Fruit fly (Drosophila melanogaster) whole organism, prepupa: ENCODE measurements around the gene CG14694.

Experiments
- Blimp-1 ChIP-seq: fragments of 200-800 bp; sonication (Bioruptor generic); optimal IDR thresholded peaks from 3 replicates; lab custom pipeline; 2017; ENCODE audit warnings: missing biosample characterization, missing genetic modification characterization, mild to moderate bottlenecking, moderate library complexity, missing genetic modification reagents
- CG10631 ChIP-seq: fragments of 200-800 bp; sonication (Bioruptor generic); optimal IDR thresholded peaks from 2 replicates; lab custom pipeline; 2016; ENCODE audit warnings: missing biosample characterization, missing genetic modification characterization
- CG10669 ChIP-seq: fragments of 200-800 bp; sonication (Bioruptor generic); optimal IDR thresholded peaks from 3 replicates; lab custom pipeline; 2018; ENCODE audit warnings: missing biosample characterization, mild to moderate bottlenecking, missing genetic modification characterization, moderate library complexity
- CG11762 ChIP-seq: fragments of 200-800 bp; sonication (Bioruptor generic); optimal IDR thresholded peaks from 3 replicates; lab custom pipeline; 2016; ENCODE audit warnings: missing biosample characterization, missing genetic modification characterization; ENCODE audit not compliant: insufficient read depth
- CG15336 ChIP-seq: fragments of 200-800 bp; sonication (Bioruptor generic); IDR thresholded peaks from 2 replicates; pipeline ENCODE4 v1.3.6; 2022; ENCODE audit warnings: missing biosample characterization, missing genetic modification characterization
- CG1621 ChIP-seq: fragments of 200-800 bp; sonication (Bioruptor generic); optimal IDR thresholded peaks from 3 replicates; lab custom pipeline; 2018; ENCODE audit warnings: missing biosample characterization, mild to moderate bottlenecking, missing genetic modification characterization
- CG16779 ChIP-seq: fragments of 200-800 bp; sonication (Bioruptor generic); optimal IDR thresholded peaks from 3 replicates; lab custom pipeline; 2017; ENCODE audit warnings: missing biosample characterization, mild to moderate bottlenecking, missing genetic modification characterization
- CG31627 ChIP-seq: fragments of 200-800 bp; sonication (Bioruptor generic); optimal IDR thresholded peaks from 3 replicates; lab custom pipeline; 2016; ENCODE audit warnings: missing biosample characterization, missing genetic modification characterization
- CG34406 ChIP-seq: fragments of 200-800 bp; sonication (Bioruptor generic); optimal IDR thresholded peaks from 3 replicates; lab custom pipeline; 2016; ENCODE audit warnings: missing biosample characterization, missing genetic modification characterization
- CG6163 ChIP-seq: fragments of 200-800 bp; sonication (Bioruptor generic); IDR thresholded peaks from 3 replicates; pipeline ENCODE4 v1.3.6; 2022; ENCODE audit warnings: missing biosample characterization, missing genetic modification characterization
- CG6276 ChIP-seq: fragments of 200-800 bp; sonication (Bioruptor generic); optimal IDR thresholded peaks from 2 replicates; lab custom pipeline; 2017; ENCODE audit warnings: missing biosample characterization, mild to moderate bottlenecking, missing genetic modification characterization
- CG6792 ChIP-seq: fragments of 200-800 bp; sonication (Bioruptor generic); optimal IDR thresholded peaks from 3 replicates; lab custom pipeline; 2016; ENCODE audit warnings: missing biosample characterization, missing genetic modification characterization
- CG6808 ChIP-seq: fragments of 200-800 bp; sonication (Bioruptor generic); optimal IDR thresholded peaks from 3 replicates; lab custom pipeline; 2017; ENCODE audit warnings: missing biosample characterization, missing genetic modification characterization, mild to moderate bottlenecking, moderate library complexity, missing genetic modification reagents
- CG6854 ChIP-seq: fragments of 200-800 bp; sonication (Bioruptor generic); optimal IDR thresholded peaks from 2 replicates; lab custom pipeline; 2017; ENCODE audit warnings: missing biosample characterization, mild to moderate bottlenecking, missing genetic modification characterization
- CG7368 ChIP-seq: fragments of 200-800 bp; sonication (Bioruptor generic); optimal IDR thresholded peaks from 3 replicates; lab custom pipeline; 2016; ENCODE audit warnings: missing biosample characterization, missing genetic modification characterization
- Eip75B ChIP-seq: fragments of 200-800 bp; sonication (Bioruptor generic); optimal IDR thresholded peaks from 3 replicates; lab custom pipeline; 2016; ENCODE audit warnings: missing biosample characterization, missing genetic modification characterization
- Eip78C ChIP-seq: fragments of 200-800 bp; sonication (Bioruptor generic); peaks from one replicate; lab custom pipeline; 2016; ENCODE audit warnings: missing biosample characterization, missing genetic modification characterization
- Eip93F ChIP-seq: fragments of 200-800 bp; sonication (Bioruptor generic); optimal IDR thresholded peaks from 2 replicates; lab custom pipeline; 2016; ENCODE audit warnings: missing biosample characterization, mild to moderate bottlenecking, missing genetic modification characterization
- Ets21C ChIP-seq: fragments of 200-800 bp; sonication (Bioruptor generic); optimal IDR thresholded peaks from 3 replicates; lab custom pipeline; 2016; ENCODE audit warnings: missing biosample characterization, missing genetic modification characterization
- Gug ChIP-seq: fragments of 200-800 bp; sonication (Bioruptor generic); IDR thresholded peaks from 2 replicates; pipeline ENCODE4 v1.3.6; 2022; ENCODE audit warnings: missing biosample characterization, missing genetic modification characterization
- Hr38 ChIP-seq: sonication (Bioruptor generic); optimal IDR thresholded peaks from 2 replicates; lab custom pipeline; 2016; ENCODE audit warnings: missing biosample characterization, missing genetic modification characterization
- Hr39 ChIP-seq: fragments of 200-800 bp; sonication (Bioruptor generic); optimal IDR thresholded peaks from 2 replicates; lab custom pipeline; 2016; ENCODE audit warnings: missing biosample characterization, missing genetic modification characterization
- Lpt ChIP-seq: fragments of 200-800 bp; sonication (Bioruptor generic); optimal IDR thresholded peaks from 3 replicates; lab custom pipeline; 2016; ENCODE audit warnings: missing biosample characterization, missing genetic modification characterization
- OdsH ChIP-seq: fragments of 200-800 bp; sonication (Bioruptor generic); optimal IDR thresholded peaks from 3 replicates; lab custom pipeline; 2016; ENCODE audit warnings: missing biosample characterization, missing genetic modification characterization
- Smox ChIP-seq: fragments of 200-800 bp; sonication (Bioruptor generic); optimal IDR thresholded peaks from 3 replicates; lab custom pipeline; 2016; ENCODE audit warnings: missing biosample characterization, missing genetic modification characterization
- Sox102F ChIP-seq: fragments of 200-800 bp; sonication (Bioruptor generic); optimal IDR thresholded peaks from 2 replicates; lab custom pipeline; 2016; ENCODE audit warnings: missing biosample characterization, mild to moderate bottlenecking, missing genetic modification characterization
- Sox14 ChIP-seq: fragments of 200-800 bp; sonication (Bioruptor generic); optimal IDR thresholded peaks from 3 replicates; lab custom pipeline; 2016; ENCODE audit warnings: missing biosample characterization, missing genetic modification characterization
- Sox15 ChIP-seq: fragments of 200-800 bp; sonication (Bioruptor generic); optimal IDR thresholded peaks from 3 replicates; lab custom pipeline; 2016; ENCODE audit warnings: missing biosample characterization, missing genetic modification characterization
- achi ChIP-seq: fragments of 200-800 bp; sonication (Bioruptor generic); optimal IDR thresholded peaks from 3 replicates; lab custom pipeline; 2016; ENCODE audit warnings: missing biosample characterization, missing genetic modification characterization
- cyc ChIP-seq: fragments of 200-800 bp; sonication (Bioruptor generic); optimal IDR thresholded peaks from 3 replicates; lab custom pipeline; 2016; ENCODE audit warnings: missing biosample characterization, missing genetic modification characterization
- dac ChIP-seq: fragments of 200-800 bp; sonication (Bioruptor generic); optimal IDR thresholded peaks from 2 replicates; lab custom pipeline; 2017; ENCODE audit warnings: missing biosample characterization, mild to moderate bottlenecking, missing genetic modification characterization
- fd59A ChIP-seq: fragments of 200-800 bp; sonication (Bioruptor generic); optimal IDR thresholded peaks from 2 replicates; lab custom pipeline; 2017; ENCODE audit warnings: missing biosample characterization, mild to moderate bottlenecking, missing genetic modification characterization, missing genetic modification reagents
- fd85E ChIP-seq: fragments of 200-800 bp; sonication (Bioruptor generic); optimal IDR thresholded peaks from 3 replicates; lab custom pipeline; 2016; ENCODE audit warnings: missing biosample characterization, missing genetic modification characterization
- fkh ChIP-seq: fragments of 200-800 bp; sonication (Bioruptor generic); optimal IDR thresholded peaks from 3 replicates; lab custom pipeline; 2017; ENCODE audit warnings: missing biosample characterization, mild to moderate bottlenecking, missing genetic modification characterization, moderate library complexity
- lz ChIP-seq: fragments of 200-800 bp; sonication (Bioruptor generic); optimal IDR thresholded peaks from 3 replicates; lab custom pipeline; 2016; ENCODE audit warnings: missing biosample characterization, missing genetic modification characterization
- net ChIP-seq: fragments of 200-800 bp; sonication (Bioruptor generic); optimal IDR thresholded peaks from 3 replicates; lab custom pipeline; 2016; ENCODE audit warnings: missing biosample characterization, missing genetic modification characterization
- pdm3 ChIP-seq: fragments of 200-800 bp; sonication (Bioruptor generic); optimal IDR thresholded peaks from 3 replicates; lab custom pipeline; 2016; ENCODE audit warnings: missing biosample characterization, missing genetic modification characterization
- salr ChIP-seq, 2 experiments: fragments of 200-800 bp; sonication (Bioruptor generic); optimal IDR thresholded peaks; 3 replicates each; lab custom pipeline; 2016 to 2018; ENCODE audit warnings: missing biosample characterization in 2 of 2, missing genetic modification characterization in 2 of 2, mild to moderate bottlenecking in 1 of 2
- spab ChIP-seq: fragments of 200-800 bp; sonication (Bioruptor generic); optimal IDR thresholded peaks from 2 replicates; lab custom pipeline; 2017; ENCODE audit warnings: missing biosample characterization, mild to moderate bottlenecking, missing genetic modification characterization, missing genetic modification reagents
- topi ChIP-seq: fragments of 200-800 bp; sonication (Bioruptor generic); optimal IDR thresholded peaks from 3 replicates; lab custom pipeline; 2016; ENCODE audit warnings: missing biosample characterization, missing genetic modification characterization

Gene CG14694

dm6 chr3R:10856618-10857017 is 3.0 kb downstream of the CG14694 start, which contains the start of gene CG4570:
Gene CG4570, plus strand, starts transcription at chr3R:10856807.
- TF ChIP-seq Blimp-1 (GFP tag; lab: Kevin White, UChicago): no peak
- TF ChIP-seq Lpt: no peak
- TF ChIP-seq Hr38 (GFP tag; lab: Kevin White, UChicago): no peak
- TF ChIP-seq Sox102F (GFP tag; lab: Kevin White, UChicago): no peak
- no peak for TF ChIP-seq lz (GFP tag; lab: Kevin White, UChicago)
- TF ChIP-seq Hr39 (GFP tag; lab: Kevin White, UChicago): no peak
- TF ChIP-seq Gug: no peak

dm6 chr3R:10854243-10854874 is 5.3 kb downstream of the CG14694 start, which contains the start of the genes CG6567 and CG4511:
Gene CG6567, minus strand, starts transcription at chr3R:10854451.
Gene CG4511, plus strand, starts transcription at chr3R:10854501.
- TF ChIP-seq CG34406 (GFP tag; lab: Kevin White, UChicago) (no peak), CG1621 (tag; lab: Kevin White, UChicago) (peak; percentile 87)

dm6 chr3R:10852232-10852774 is 7.3 kb downstream of the CG14694 start, which contains the start of gene CG4565:
Gene CG4565, plus strand, starts transcription at chr3R:10852724.
- peak; percentile 24 for TF ChIP-seq Eip78C (GFP tag; lab: Kevin White, UChicago)
- no peak for TF ChIP-seq Eip75B (GFP tag; lab: Kevin White, UChicago)
- no peak for TF ChIP-seq achi
- TF ChIP-seq topi (GFP tag; lab: Kevin White, UChicago): no peak
- TF ChIP-seq CG6808 (GFP tag; lab: Kevin White, UChicago): no peak
- no peak for TF ChIP-seq Gug
- no peak for TF ChIP-seq spab
- TF ChIP-seq fkh (GFP tag; lab: Kevin White, UChicago): peak; percentile 49

- TF ChIP-seq Eip78C (GFP tag; lab: Kevin White, UChicago) (peak; percentile 5), Sox15 (GFP tag; lab: Kevin White, UChicago) (no peak)
- TF ChIP-seq, all 60 proteins: peak for 1
These were observed 9.0 kb downstream of the CG14694 start for dm6 chr3R:10850636-10851035.

dm6 chr3R:10849515-10849973 is 10.1 kb downstream of the CG14694 start, which contains the start of gene CG42394:
Gene CG42394, plus strand, starts transcription at chr3R:10849825.
- peak; percentile 83 for TF ChIP-seq lz (GFP tag; lab: Kevin White, UChicago)
- TF ChIP-seq pdm3 (GFP tag; lab: Kevin White, UChicago): peak; percentile 89
- peak; percentile 92 for TF ChIP-seq CG10631
- peak; percentile 94 for TF ChIP-seq CG10669
- peak; percentile 86 for TF ChIP-seq Eip75B (GFP tag; lab: Kevin White, UChicago)
- peak; percentile 97 for TF ChIP-seq CG6276 (GFP tag; lab: Kevin White, UChicago)
- peak; percentile 90 for TF ChIP-seq CG34406 (GFP tag; lab: Kevin White, UChicago)
- peak; percentile 94 for TF ChIP-seq CG11762 (GFP tag; lab: Kevin White, UChicago)
- peak; percentile 92 for TF ChIP-seq topi (GFP tag; lab: Kevin White, UChicago)
- TF ChIP-seq fd85E (GFP tag; lab: Kevin White, UChicago): peak; percentile 81
- peak; percentile 94 for TF ChIP-seq Gug
- TF ChIP-seq achi: peak; percentile 92
- peak; percentile 86 for TF ChIP-seq CG1621 (tag; lab: Kevin White, UChicago)
- TF ChIP-seq cyc: peak; percentile 77
- TF ChIP-seq Sox14 (GFP tag; lab: Kevin White, UChicago): peak; percentile 88
- peak; percentile 92 for TF ChIP-seq CG6854 (GFP tag; lab: Kevin White, UChicago)
- TF ChIP-seq OdsH (GFP tag; lab: Kevin White, UChicago): peak; percentile 92
- peak; percentile 95 for TF ChIP-seq CG6163 (GFP tag; lab: Robert Waterston, UW)
- peak; percentile 78 for TF ChIP-seq fd59A (GFP tag; lab: Kevin White, UChicago)
- TF ChIP-seq Hr39 (GFP tag; lab: Kevin White, UChicago): peak; percentile 69
- TF ChIP-seq salr (GFP tag; optimal IDR thresholded peaks at IDR 0.05; lab: Kevin White, UChicago): peak; percentile 83 to 94
- peak; percentile 97 for TF ChIP-seq CG15336 (GFP tag; lab: Robert Waterston, UW)
- TF ChIP-seq CG6792 (GFP tag; lab: Kevin White, UChicago): peak; percentile 84
- peak; percentile 69 for TF ChIP-seq Ets21C (GFP tag; lab: Kevin White, UChicago)
- TF ChIP-seq net (GFP tag; lab: Kevin White, UChicago): peak; percentile 92
- TF ChIP-seq Smox: peak; percentile 90
- TF ChIP-seq CG31627 (GFP tag; lab: Kevin White, UChicago): peak; percentile 77
- TF ChIP-seq dac (GFP tag; lab: Kevin White, UChicago): peak; percentile 82
- peak; percentile 96 for TF ChIP-seq CG16779 (tag; lab: Kevin White, UChicago)
- peak; percentile 55 for TF ChIP-seq Sox15 (GFP tag; lab: Kevin White, UChicago)
- TF ChIP-seq CG7368 (GFP tag; lab: Kevin White, UChicago): peak; percentile 86
- TF ChIP-seq fkh (GFP tag; lab: Kevin White, UChicago): peak; percentile 30
- TF ChIP-seq Eip93F (GFP tag; lab: Kevin White, UChicago): peak; percentile 90
